Worm (Caenorhabditis elegans) whole organism, L4/young adult: Measurements from ENCODE around the gene gldi-1.

Experiments
- W03F9.2 ChIP-seq: fragments of 150-350 bp; optimal IDR thresholded peaks from 2 replicates; lab custom pipeline; 2014; ENCODE audit warnings: missing biosample characterization, missing genetic modification characterization
- dao-5 ChIP-seq: sonication (generic microtip); optimal IDR thresholded peaks from 2 replicates; lab custom pipeline; 2016; ENCODE audit warnings: missing genotype, missing genetic modification characterization, moderate library complexity, missing compliant biosample characterization
- him-1 ChIP-seq: sonication (generic microtip); optimal IDR thresholded peaks from 2 replicates; lab custom pipeline; 2016; ENCODE audit warnings: missing genotype, missing genetic modification reagents, missing genetic modification characterization, missing compliant biosample characterization

DNA sequence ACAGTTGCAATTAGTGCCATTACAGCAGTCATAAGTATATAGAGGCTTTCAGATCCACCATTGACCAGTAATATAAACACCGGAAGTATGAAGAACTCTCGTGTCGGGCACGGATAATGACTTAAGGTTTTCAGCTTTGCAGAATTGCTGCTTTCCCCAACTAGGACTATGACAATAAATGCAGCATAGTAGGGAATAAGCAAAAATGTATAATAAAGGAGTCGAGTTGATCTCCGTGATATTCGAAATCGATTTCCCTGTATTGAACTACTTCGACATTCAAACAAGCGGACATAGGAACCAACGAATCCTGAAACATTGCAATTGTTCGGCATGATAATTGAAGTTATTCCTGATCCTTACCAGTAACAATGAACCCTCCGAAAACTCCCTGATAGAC lies 24.4 kb upstream of the gldi-1 start:
- TF ChIP-seq him-1 (tag; lab: Kevin White, UChicago): no peak
- TF ChIP-seq W03F9.2: no peak
- TF ChIP-seq dao-5 (tag; lab: Kevin White, UChicago): no peak
